Worm (Caenorhabditis elegans) whole organism, L4/young adult: ENCODE data around the gene ule-5.

Source experiments
- W03F9.2 ChIP-seq: fragments of 150-350 bp; optimal IDR thresholded peaks from 2 replicates; lab custom pipeline; 2014; ENCODE audit warnings: missing biosample characterization, missing genetic modification characterization
- dao-5 ChIP-seq: sonication (generic microtip); optimal IDR thresholded peaks from 2 replicates; lab custom pipeline; 2016; ENCODE audit warnings: missing genotype, missing genetic modification characterization, moderate library complexity, missing compliant biosample characterization
- him-1 ChIP-seq: sonication (generic microtip); optimal IDR thresholded peaks from 2 replicates; lab custom pipeline; 2016; ENCODE audit warnings: missing genotype, missing genetic modification reagents, missing genetic modification characterization, missing compliant biosample characterization

Gene ule-5

DNA sequence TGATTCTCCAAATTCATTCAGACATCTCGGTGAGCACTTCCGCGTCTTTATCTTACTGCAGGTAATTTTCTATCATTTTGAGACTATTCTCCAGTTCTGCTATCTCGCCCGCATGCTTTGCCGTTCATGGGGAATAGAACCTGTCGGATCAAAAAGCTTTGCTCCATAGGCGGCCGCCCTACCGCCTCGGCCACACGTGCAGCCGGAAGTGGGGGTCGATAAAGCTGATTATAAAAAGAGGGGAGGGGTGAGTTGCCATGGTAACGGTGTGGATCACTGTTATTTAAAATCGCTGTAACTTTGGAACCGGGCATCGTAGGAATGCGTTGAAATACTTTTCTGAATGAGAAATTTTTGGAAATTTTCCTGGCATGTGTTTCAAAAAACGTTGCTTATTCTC, 12.5 kb upstream of the ule-5 start:
- no peak for TF ChIP-seq W03F9.2 (tag; lab: Kevin White, UChicago)
- no peak for TF ChIP-seq him-1 (tag; lab: Kevin White, UChicago)
- no peak for TF ChIP-seq dao-5 (tag; lab: Kevin White, UChicago)

DNA sequence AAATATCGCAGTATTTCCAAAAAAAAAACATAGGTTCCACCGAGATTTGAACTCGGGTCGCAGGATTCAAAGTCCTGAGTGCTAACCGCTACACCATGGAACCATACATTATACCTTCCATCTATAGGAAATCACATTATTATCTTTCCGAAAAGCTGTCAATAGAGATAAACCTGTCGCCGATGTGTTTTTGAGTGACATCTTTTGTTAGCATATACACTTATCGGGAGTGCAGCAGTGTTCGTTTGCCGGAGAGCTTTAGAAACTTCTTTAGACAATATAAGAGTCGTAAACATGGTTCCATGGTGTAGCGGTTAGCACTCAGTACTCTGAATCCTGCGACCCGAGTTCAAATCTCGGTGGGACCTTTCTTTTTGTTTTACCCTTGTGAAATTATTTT, 10.7 kb upstream of the ule-5 start:
- TF ChIP-seq dao-5 (tag; lab: Kevin White, UChicago) (peak; percentile 11), W03F9.2 (tag; lab: Kevin White, UChicago) (no peak)

DNA sequence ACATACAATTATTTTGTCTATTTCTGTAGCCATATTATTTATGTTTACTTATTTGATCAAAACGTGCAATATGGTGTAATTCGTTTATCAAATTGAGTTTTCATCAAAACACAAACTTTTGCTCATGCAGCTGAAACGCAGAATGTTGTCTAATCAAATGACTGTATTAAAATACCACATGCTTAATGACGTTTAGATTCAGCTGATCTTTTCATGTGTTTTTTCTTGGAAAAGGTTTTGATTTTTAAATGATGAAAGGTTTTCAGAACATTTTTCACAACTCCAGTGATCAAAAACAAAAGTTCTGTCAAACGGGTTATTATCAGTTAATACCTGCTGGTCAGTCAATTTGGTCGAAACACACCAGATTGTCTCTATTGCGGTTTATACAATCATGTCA, 7.7 kb upstream of the ule-5 start, which contains the start of gene Y62H9A.1:
TSS of gene Y62H9A.1 (plus strand) at position 282 of the 400 bp plus-strand sequence.
- TF ChIP-seq dao-5 (tag; lab: Kevin White, UChicago) (no peak), him-1 (tag; lab: Kevin White, UChicago) (no peak), W03F9.2 (tag; lab: Kevin White, UChicago) (no peak)

DNA sequence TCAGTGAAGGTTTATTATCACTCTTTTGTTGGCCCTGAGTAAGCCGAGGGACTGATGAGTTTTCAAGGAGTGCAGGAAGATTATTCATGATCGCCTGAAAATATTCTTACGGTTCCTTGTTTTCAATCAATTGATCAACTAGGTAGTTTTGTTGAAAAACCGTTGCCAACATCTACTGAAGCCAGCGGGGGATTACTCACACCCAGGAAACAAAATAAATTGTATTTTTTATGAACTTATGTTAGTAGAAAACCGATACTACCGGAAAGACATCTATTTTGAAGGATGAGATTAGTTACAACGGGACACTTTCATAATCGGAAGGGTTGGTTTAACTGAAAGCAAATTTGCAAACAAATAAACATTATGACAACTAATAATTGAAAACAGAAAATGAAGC, 4.8 kb upstream of the ule-5 start, which contains the start of gene Y62H9A.2:
TSS of gene Y62H9A.2 (minus strand) at position 101 of the 400 bp plus-strand sequence.
- TF ChIP-seq W03F9.2 (tag; lab: Kevin White, UChicago) (no peak), dao-5 (tag; lab: Kevin White, UChicago) (no peak)

DNA sequence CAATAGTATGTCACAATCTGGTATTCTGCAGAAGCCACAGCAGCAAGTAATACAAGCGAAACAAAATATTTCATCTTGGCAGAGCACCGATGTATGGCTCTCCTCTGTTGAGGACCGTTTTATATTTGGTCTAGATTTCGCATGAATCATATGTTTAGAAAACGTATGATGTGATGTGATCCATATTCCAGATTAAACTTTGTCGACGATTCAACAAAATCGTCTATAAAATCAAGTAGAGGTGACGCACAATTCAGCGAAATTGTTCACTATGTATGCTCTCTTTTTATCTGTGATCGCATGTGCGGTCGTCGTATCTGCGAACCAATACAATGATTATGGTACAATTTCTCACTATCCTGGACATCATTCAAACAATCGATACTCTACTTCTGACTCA, 3.1 kb upstream of the ule-5 start, which contains the start of the genes Y62H9A.3 and Y62H9A.4:
TSS of gene Y62H9A.3 (minus strand) at position 101 of the 400 bp plus-strand sequence.
TSS of gene Y62H9A.4 (plus strand) at position 256 of the 400 bp plus-strand sequence.
- no peak for TF ChIP-seq dao-5 (tag; lab: Kevin White, UChicago)
- TF ChIP-seq him-1 (tag; lab: Kevin White, UChicago) = no peak
- no peak for TF ChIP-seq W03F9.2 (tag; lab: Kevin White, UChicago)

DNA sequence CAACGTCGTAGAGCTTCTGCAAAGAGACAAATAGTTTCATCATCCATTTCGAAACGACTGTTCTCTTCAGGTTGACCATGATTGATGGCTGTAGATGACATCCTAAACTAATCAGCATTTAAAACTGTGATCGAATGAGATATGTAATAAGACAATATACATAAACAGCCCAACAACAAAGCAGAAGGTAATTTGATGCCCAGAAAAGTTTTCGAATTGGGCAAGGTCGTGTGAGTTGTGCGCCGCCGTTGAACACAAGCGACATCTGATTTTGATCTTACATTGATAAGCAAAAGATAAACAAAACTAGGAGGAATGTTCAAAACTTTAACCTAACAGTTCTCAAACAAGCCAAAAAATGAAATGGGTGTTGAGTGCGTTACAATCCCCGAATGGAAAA, 2.6 kb downstream of the ule-5 start, which contains the start of gene Y62H9A.7:
TSS of gene Y62H9A.7 (minus strand) at position 101 of the 400 bp plus-strand sequence.
- TF ChIP-seq him-1 (tag; lab: Kevin White, UChicago) = no peak
- no peak for TF ChIP-seq dao-5 (tag; lab: Kevin White, UChicago)
- no peak for TF ChIP-seq W03F9.2 (tag; lab: Kevin White, UChicago)

DNA sequence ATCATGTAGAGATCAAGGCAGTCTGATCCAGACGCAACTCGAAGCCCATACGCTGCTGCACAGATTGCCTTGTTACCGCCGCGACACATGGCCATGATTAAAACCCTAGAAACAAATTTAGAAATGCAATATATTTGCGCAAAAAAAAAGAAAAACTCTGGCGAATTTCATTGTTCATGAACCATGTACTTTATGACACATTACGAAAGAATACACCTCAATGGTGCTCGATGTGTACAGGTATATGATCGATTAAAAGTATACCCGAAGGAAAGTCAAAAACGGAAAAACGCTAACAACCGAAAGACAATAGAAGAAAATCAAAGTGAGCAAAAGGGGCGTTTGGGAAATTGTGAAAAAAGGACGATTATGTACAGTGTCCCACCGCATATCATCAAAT, 9.4 kb downstream of the ule-5 start, which contains the start of gene Y62H9A.8:
TSS of gene Y62H9A.8 (minus strand) at position 101 of the 400 bp plus-strand sequence.
- no peak for TF ChIP-seq W03F9.2 (tag; lab: Kevin White, UChicago)

DNA sequence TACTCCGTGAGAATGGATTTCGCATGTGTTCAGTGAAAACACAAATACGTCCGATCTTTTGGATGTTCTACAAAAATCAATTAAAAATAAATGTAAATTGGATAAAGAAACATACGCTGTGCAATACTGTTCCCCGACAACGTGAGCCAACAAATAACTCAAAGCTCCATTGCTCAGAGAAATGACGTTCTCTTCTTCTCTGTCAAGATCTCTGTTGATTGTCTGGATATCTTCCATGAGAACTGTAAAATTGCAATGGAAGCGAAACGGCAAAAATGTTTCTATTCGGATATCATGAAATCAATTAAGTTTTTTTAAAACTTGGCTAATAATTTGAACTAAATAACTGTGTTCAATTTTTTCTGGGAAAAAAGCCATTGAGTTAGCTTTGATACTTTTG, 13.8 kb downstream of the ule-5 start:
- TF ChIP-seq him-1 (tag; lab: Kevin White, UChicago) (no peak), dao-5 (tag; lab: Kevin White, UChicago) (no peak), W03F9.2 (tag; lab: Kevin White, UChicago) (no peak)

DNA sequence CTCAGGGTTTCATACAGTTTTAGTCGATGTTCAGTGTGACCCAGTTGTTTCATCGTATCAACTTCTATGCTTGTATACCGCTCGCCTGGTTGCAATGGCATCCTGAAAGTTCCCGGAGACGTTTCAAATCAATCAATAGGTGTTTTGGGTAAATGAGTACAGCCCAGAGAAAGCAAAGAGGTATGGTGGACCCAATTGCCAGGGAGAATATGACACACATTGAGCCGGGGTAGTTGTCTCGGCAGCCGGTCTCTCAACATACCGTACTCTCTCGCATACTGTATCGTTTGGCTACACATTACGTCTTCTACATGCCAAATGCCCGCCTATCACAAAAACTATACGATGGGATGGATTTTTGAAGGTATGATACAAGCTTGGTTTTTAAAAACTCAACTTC, 15.1 kb downstream of the ule-5 start, which contains the start of gene Y62H9A.9:
TSS of gene Y62H9A.9 (minus strand) at position 101 of the 400 bp plus-strand sequence.
- TF ChIP-seq him-1 (tag; lab: Kevin White, UChicago) (no peak), W03F9.2 (tag; lab: Kevin White, UChicago) (no peak)

DNA sequence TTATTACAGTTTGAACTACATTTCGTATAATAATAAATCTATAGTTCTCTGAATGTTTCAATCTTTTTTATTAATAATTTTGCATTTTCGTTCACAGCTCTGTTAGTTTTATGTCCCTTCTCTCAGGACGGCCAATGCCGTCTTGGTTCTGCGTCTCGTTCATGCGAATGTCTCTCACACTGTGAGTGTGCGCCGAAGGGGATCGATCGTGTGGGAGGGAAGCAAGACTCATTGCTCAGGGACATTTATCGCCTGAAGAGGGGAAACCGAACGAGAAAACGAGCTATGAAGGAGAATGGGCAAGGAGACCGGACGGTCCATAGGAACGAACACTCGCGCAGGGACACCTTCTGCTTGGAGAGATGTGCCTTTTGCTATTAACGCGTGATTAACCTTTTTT, 16.1 kb downstream of the ule-5 start:
- no peak for TF ChIP-seq dao-5 (tag; lab: Kevin White, UChicago)
- no peak for TF ChIP-seq him-1 (tag; lab: Kevin White, UChicago)
- no peak for TF ChIP-seq W03F9.2 (tag; lab: Kevin White, UChicago)

DNA sequence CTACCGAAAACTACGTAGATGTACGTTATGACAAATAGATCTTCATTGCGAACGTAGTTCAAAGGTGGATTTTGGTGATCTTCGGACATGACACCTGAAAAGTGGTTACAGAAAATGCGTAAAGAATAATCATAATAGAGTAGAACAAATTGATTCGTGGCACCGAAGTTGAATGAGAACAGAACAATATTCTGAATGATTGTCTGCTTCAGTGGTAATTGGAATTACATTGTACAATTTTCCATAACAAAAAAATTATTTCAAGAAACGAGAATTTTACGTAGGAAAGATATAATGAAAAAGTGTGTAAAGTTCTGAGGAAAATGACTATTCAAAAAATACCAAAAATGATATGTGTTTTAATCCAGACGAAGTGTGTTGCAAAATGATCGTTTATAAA, 19.7 kb downstream of the ule-5 start, which contains the start of gene Y62H9A.10:
TSS of gene Y62H9A.10 (minus strand) at position 101 of the 400 bp plus-strand sequence.
- no peak for TF ChIP-seq him-1 (tag; lab: Kevin White, UChicago)
- no peak for TF ChIP-seq W03F9.2 (tag; lab: Kevin White, UChicago)
- TF ChIP-seq dao-5 (tag; lab: Kevin White, UChicago) = no peak

DNA sequence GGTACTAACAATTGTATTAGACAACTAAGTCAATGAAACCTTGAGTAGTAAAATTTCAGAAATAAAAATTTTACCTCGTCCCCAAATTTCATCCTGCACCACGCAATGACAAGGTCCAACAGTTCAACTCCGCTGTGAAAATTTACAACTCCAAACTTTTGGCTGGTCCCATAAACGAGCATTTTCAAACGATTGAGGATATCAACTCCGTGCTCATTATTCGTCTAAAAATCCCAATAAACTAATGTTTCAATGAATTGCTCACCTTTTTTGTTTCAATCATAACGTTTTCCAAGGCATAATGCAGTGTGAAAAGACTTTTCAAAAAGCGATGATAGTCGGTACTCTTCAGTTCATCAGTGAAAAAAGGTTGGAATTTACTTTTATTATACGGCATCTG, 23.7 kb downstream of the ule-5 start:
- TF ChIP-seq him-1 (tag; lab: Kevin White, UChicago) = no peak

DNA sequence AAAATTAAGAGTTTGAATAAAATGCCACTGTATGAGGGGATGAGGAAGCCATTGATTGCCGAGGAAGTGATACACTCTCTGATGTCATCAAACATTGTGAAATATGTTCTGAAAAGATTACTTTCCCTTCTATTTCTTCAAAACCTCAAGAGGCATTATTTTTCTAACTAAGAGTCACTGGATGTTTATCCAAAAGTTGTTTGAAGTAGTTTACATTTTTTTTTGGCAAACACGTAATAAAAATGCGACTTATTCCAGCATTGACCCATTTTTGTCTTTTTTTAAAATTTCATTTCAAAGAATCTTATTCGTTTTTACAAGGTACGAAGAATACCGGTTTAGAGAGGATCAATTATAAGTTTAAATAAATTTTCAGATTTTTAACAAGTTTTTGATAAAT, 24.3 kb downstream of the ule-5 start, which contains the start of gene Y62H9A.11:
TSS of gene Y62H9A.11 (minus strand) at position 101 of the 400 bp plus-strand sequence.
- TF ChIP-seq W03F9.2 (tag; lab: Kevin White, UChicago) (no peak), dao-5 (tag; lab: Kevin White, UChicago) (no peak), him-1 (tag; lab: Kevin White, UChicago) (no peak)

DNA sequence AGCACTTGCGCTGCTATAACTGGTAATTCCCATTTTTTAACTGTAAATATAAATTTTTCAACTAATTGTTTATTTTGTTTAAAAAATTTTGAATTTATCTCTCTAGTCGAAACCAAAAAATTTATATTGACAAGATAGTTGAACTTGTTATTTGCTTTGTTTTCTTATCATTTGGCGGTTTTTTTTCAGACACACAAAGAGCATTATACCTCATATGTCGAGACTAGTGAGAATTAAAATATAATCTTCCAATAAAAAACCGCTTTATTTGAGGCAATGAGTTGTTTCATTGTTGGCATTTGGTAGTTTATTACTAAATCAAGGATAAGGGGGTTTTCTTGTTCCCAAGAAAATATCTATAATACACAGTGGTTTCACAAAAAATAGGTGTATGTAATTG, 25.3 kb downstream of the ule-5 start:
- TF ChIP-seq dao-5 (tag; lab: Kevin White, UChicago) (no peak), W03F9.2 (tag; lab: Kevin White, UChicago) (no peak), him-1 (tag; lab: Kevin White, UChicago) (no peak)
